Worm (Caenorhabditis elegans) whole organism, L4 larva: ENCODE measurements around the gene vem-1.

Source experiments
- D1046.2 ChIP-seq: fragments of 200-800 bp; sonication (Bioruptor generic); IDR thresholded peaks from 2 replicates; pipeline ENCODE4 v1.3.6; 2022; ENCODE audit warnings: missing genetic modification characterization, missing compliant biosample characterization
- F10B5.3 ChIP-seq: sonication (generic microtip); optimal IDR thresholded peaks from 2 replicates; lab custom pipeline; 2016; ENCODE audit warnings: mild to moderate bottlenecking, missing genetic modification characterization, missing compliant biosample characterization
- R02D3.7 ChIP-seq: fragments of 150-350 bp; sonication (generic microtip); optimal IDR thresholded peaks from 3 replicates; lab custom pipeline; 2014; ENCODE audit warnings: missing biosample characterization, missing genetic modification characterization
- T20F7.1 ChIP-seq: fragments of 200-800 bp; sonication (Bioruptor generic); optimal IDR thresholded peaks from 2 replicates; lab custom pipeline; 2018; ENCODE audit warnings: mild to moderate bottlenecking, missing genetic modification characterization, missing compliant biosample characterization
- aha-1 ChIP-seq: fragments of 150-350 bp; peaks from one replicate; lab custom pipeline; 2014; ENCODE audit warnings: missing biosample characterization, missing genetic modification characterization
- ama-1 ChIP-seq: fragments of 150-350 bp; optimal IDR thresholded peaks from 2 replicates; lab custom pipeline; 2014; ENCODE audit warnings: inconsistent platforms, mixed read lengths
- ces-1 ChIP-seq: fragments of 150-350 bp; sonication (generic microtip); optimal IDR thresholded peaks from 4 replicates; lab custom pipeline; 2014; ENCODE audit warnings: missing biosample characterization, missing genetic modification reagents, missing genetic modification characterization
- daf-16 ChIP-seq, 3 experiments: sonication (generic microtip); optimal IDR thresholded peaks; 2 replicates each; lab custom pipeline; 2016 to 2017; ENCODE audit warnings: missing genetic modification characterization in 3 of 3, missing genetic modification reagents in 3 of 3, mild to moderate bottlenecking in 2 of 3, missing compliant biosample characterization in 2 of 3, missing biosample characterization in 1 of 3, moderate library complexity in 1 of 3
- dve-1 ChIP-seq: sonication (generic microtip); optimal IDR thresholded peaks from 2 replicates; lab custom pipeline; 2017; ENCODE audit warnings: antibody characterized with exemption, mild to moderate bottlenecking, missing genetic modification characterization, missing compliant biosample characterization; ENCODE audit not compliant: insufficient read depth
- fos-1 ChIP-seq: fragments of 150-350 bp; optimal IDR thresholded peaks from 2 replicates; lab custom pipeline; 2014; ENCODE audit warnings: missing biosample characterization, missing genetic modification characterization
- gei-8 ChIP-seq: fragments of 200-800 bp; sonication (Bioruptor generic); optimal IDR thresholded peaks from 2 replicates; lab custom pipeline; 2018; ENCODE audit warnings: mild to moderate bottlenecking, missing genetic modification characterization, missing compliant biosample characterization
- hif-1 ChIP-seq, 2 experiments: sonication (generic microtip); optimal IDR thresholded peaks; 2 replicates each; lab custom pipeline; 2016 to 2017; ENCODE audit warnings: missing compliant biosample characterization in 2 of 2, missing genetic modification characterization in 2 of 2, missing genetic modification reagents in 2 of 2, missing genotype in 2 of 2, mild to moderate bottlenecking in 1 of 2
- hlh-11 ChIP-seq: fragments of 200-800 bp; sonication (Bioruptor generic); optimal IDR thresholded peaks from 2 replicates; lab custom pipeline; 2018; ENCODE audit warnings: mild to moderate bottlenecking, missing genetic modification characterization, missing compliant biosample characterization
- hmg-1.1 ChIP-seq: fragments of 200-800 bp; sonication (Bioruptor generic); IDR thresholded peaks from 2 replicates; pipeline ENCODE4 v1.3.6; 2022; ENCODE audit warnings: missing genetic modification reagents, missing genetic modification characterization, missing compliant biosample characterization
- jun-1 ChIP-seq: fragments of 150-350 bp; optimal IDR thresholded peaks from 2 replicates; lab custom pipeline; 2014; ENCODE audit warnings: missing biosample characterization, missing genetic modification reagents, missing genetic modification characterization
- lin-13 ChIP-seq: fragments of 150-350 bp; optimal IDR thresholded peaks from 2 replicates; lab custom pipeline; 2014; ENCODE audit warnings: missing biosample characterization, missing genetic modification reagents, missing genetic modification characterization
- madf-5 ChIP-seq, 2 experiments: fragments of 200-800 bp; sonication (Bioruptor generic); IDR thresholded peaks; 2 replicates each; pipeline ENCODE4 v1.3.6; 2022; ENCODE audit warnings: missing compliant biosample characterization in 2 of 2, missing genetic modification characterization in 2 of 2
- mxl-3 ChIP-seq: fragments of 200-800 bp; sonication (Bioruptor generic); optimal IDR thresholded peaks from 2 replicates; lab custom pipeline; 2018; ENCODE audit warnings: mild to moderate bottlenecking, missing genetic modification characterization, missing compliant biosample characterization
- nhr-237 ChIP-seq: sonication (generic microtip); optimal IDR thresholded peaks from 2 replicates; lab custom pipeline; 2017; ENCODE audit warnings: missing biosample characterization, missing genetic modification characterization
- nhr-77 ChIP-seq: fragments of 150-350 bp; optimal IDR thresholded peaks from 2 replicates; lab custom pipeline; 2014; ENCODE audit warnings: missing biosample characterization, missing genetic modification characterization
- skn-1 ChIP-seq: fragments of 150-350 bp; optimal IDR thresholded peaks from 2 replicates; lab custom pipeline; 2014; ENCODE audit warnings: missing biosample characterization, missing genetic modification characterization
- tra-1 ChIP-seq: fragments of 200-800 bp; sonication (Bioruptor generic); IDR thresholded peaks from 2 replicates; pipeline ENCODE4 v1.3.6; 2022; ENCODE audit warnings: missing genetic modification reagents, missing genetic modification characterization, missing compliant biosample characterization
- zag-1 ChIP-seq: fragments of 150-350 bp; optimal IDR thresholded peaks from 2 replicates; lab custom pipeline; 2014; ENCODE audit warnings: missing biosample characterization, missing genetic modification characterization
- ztf-11 ChIP-seq: fragments of 150-350 bp; optimal IDR thresholded peaks from 2 replicates; lab custom pipeline; 2014; ENCODE audit warnings: missing biosample characterization, missing genetic modification characterization

Gene vem-1

DNA sequence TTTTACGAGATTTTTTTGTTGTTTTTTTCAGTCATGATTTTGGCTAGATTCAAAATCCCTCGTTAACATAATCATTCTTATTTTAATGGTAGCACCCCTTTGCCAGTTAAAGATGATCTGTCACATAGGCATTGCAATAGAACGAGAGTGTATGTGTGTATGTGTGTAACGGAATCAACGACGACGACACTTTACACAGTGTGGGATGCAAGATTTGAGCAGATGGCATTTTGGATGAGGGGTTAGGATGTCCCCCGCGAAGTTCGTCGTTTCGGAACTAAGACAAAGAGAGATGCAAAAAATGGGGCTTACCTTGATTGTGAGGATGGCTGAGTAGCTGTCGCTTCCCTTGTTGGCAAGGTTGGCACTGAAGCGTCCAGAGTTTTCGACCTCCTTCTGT is 36.3 kb downstream of the vem-1 start:
- TF ChIP-seq aha-1 (tag; lab: Kevin White, UChicago) (peak; percentile 44), nhr-237 (tag; lab: Kevin White, UChicago) (no peak)

DNA sequence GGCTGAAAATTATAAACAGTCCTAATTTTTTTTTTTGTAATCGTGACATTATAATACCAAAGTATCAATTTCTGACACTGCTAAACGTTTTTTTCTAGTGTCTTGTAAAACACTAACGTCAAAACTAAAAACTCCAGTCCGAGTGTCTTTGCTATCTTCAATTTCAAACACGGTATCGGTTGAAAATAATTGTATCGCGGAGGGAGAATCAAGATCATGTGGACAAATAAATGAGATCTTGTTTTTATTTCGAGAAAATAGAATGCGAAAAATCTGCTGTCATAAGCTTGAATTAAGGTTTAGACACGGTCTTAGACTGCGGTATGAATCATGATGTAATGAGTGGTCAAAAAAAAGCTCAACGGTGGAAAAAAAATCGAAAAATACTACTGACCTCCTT is 39.7 kb downstream of the vem-1 start:
- no peak for TF ChIP-seq hmg-1.1 (GFP tag; lab: Robert Waterston, UW)
- TF ChIP-seq daf-16 (GFP tag; optimal IDR thresholded peaks at IDR 0.05; lab: Kevin White, UChicago), result peak in 1 of 2 experiments; percentile 15
- TF ChIP-seq daf-16 (tag; optimal IDR thresholded peaks at IDR 0.05; lab: Kevin White, UChicago), result no peak
- peak; percentile 43 for TF ChIP-seq aha-1 (tag; lab: Kevin White, UChicago)
- peak; percentile 9 for TF ChIP-seq F10B5.3 (tag; lab: Kevin White, UChicago)

DNA sequence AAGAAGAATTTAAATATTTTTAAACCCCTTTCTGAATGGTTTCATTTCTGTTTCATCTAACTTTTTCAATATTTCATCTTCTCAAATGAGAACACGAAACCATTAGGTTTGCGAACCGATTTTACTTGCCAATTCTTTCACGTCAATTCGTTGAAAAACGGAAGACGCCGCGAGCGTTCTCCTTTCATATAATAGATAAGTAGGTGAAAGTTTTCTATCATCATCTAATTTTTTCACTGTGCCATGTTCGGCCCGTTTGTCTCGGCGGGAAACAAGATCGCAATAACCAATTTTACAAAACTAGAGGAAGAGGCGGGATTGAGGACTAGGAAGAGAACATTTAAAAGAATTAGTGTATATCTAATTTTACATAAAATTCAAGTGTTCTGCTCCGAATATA is 43.2 kb downstream of the vem-1 start, which contains the start of gene C18A11.4:
TSS of gene C18A11.4 (plus strand) at position 367 of the 400 bp plus-strand sequence.
- TF ChIP-seq zag-1, result no peak
- no peak for TF ChIP-seq D1046.2 (GFP tag; lab: Robert Waterston, UW)
- no peak for TF ChIP-seq ces-1
- TF ChIP-seq madf-5 (GFP tag; IDR thresholded peaks at IDR 0.05; lab: Robert Waterston, UW), result no peak
- no peak for TF ChIP-seq hif-1 (tag; optimal IDR thresholded peaks at IDR 0.05; lab: Kevin White, UChicago)
- no peak for TF ChIP-seq lin-13 (GFP tag; lab: Kevin White, UChicago)
- TF ChIP-seq mxl-3, result no peak
- TF ChIP-seq gei-8, result no peak
- TF ChIP-seq R02D3.7 (tag; lab: Kevin White, UChicago), result no peak
- no peak for TF ChIP-seq dve-1 (tag; lab: Kevin White, UChicago)
- no peak for TF ChIP-seq ama-1
- no peak for TF ChIP-seq ztf-11
- TF ChIP-seq hlh-11 (tag; lab: Kevin White, UChicago), result no peak
- no peak for TF ChIP-seq nhr-77 (tag; lab: Kevin White, UChicago)
- no peak for TF ChIP-seq T20F7.1
- TF ChIP-seq skn-1, result no peak
- no peak for TF ChIP-seq jun-1 (tag; lab: Kevin White, UChicago)
- TF ChIP-seq, all 104 proteins: peak for 0

DNA sequence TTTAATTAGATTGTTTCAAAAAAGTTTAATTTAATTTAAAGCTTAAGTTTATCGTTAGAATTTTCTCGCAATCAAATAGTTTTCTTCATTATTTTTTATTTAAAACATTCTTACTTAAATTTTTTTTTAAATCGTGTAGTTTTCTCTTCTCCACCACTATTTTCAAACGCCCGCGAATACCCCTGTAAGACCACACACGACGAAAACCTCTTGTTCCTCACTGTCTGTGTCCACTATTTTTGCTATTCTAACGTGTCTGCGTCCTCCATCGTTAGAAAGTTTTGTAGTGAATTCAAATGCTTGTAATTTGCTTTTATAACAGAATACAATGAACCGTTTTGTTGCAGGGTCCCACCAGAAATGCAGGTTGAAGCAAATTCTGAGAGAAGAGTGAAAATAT is 47.4 kb downstream of the vem-1 start, which contains the start of gene xol-1:
TSS of gene xol-1 (plus strand) at position 347 of the 400 bp plus-strand sequence.
- TF ChIP-seq fos-1 (tag; lab: Kevin White, UChicago) (no peak), tra-1 (GFP tag; lab: Robert Waterston, UW) (peak; percentile 77)
